Fruit fly (Drosophila melanogaster): ENCODE measurements around the gene CG10793.

dm6 chrX:3291071-3291660, 25.0 kb downstream of the CG10793 start:
- TF ChIP-seq CG15710 (tag; optimal IDR thresholded peaks at IDR 0.05) = no peak
- no peak for TF ChIP-seq Pif1A (GFP tag; optimal IDR thresholded peaks at IDR 0.05)
- TF ChIP-seq CG10348 (GFP tag; IDR thresholded peaks at IDR 0.05) = no peak
- TF ChIP-seq CG8301 (tag; optimal IDR thresholded peaks at IDR 0.05) = no peak
- TF ChIP-seq CG9948 (tag; optimal IDR thresholded peaks at IDR 0.05) = no peak
- TF ChIP-seq rn (GFP tag; IDR thresholded peaks at IDR 0.05) = no peak
- no peak for TF ChIP-seq Snoo (tag; optimal IDR thresholded peaks at IDR 0.05)

Data from whole organism, pupa.